Worm (Caenorhabditis elegans) whole organism, L1 larva: Measurements from ENCODE around the gene gsp-2.

Experiments used
- C16A3.4 ChIP-seq: fragments of 150-350 bp; optimal IDR thresholded peaks from 2 replicates; lab custom pipeline; 2014; ENCODE audit warnings: missing biosample characterization, missing genetic modification characterization
- F16B12.6 ChIP-seq: fragments of 150-350 bp; optimal IDR thresholded peaks from 2 replicates; lab custom pipeline; 2014; ENCODE audit warnings: missing biosample characterization, missing genetic modification characterization
- Y116A8C.19 ChIP-seq: sonication (generic microtip); optimal IDR thresholded peaks from 2 replicates; lab custom pipeline; 2016; ENCODE audit warnings: missing compliant biosample characterization, missing genetic modification characterization, borderline replicate concordance
- aha-1 ChIP-seq: fragments of 150-350 bp; optimal IDR thresholded peaks from 2 replicates; lab custom pipeline; 2014; ENCODE audit warnings: missing biosample characterization, missing genetic modification characterization
- ama-1 ChIP-seq: fragments of 150-350 bp; optimal IDR thresholded peaks from 2 replicates; lab custom pipeline; 2014
- blmp-1 ChIP-seq: fragments of 150-350 bp; optimal IDR thresholded peaks from 2 replicates; lab custom pipeline; 2014; ENCODE audit warnings: missing biosample characterization, missing genetic modification characterization
- ces-1 ChIP-seq: fragments of 150-350 bp; optimal IDR thresholded peaks from 2 replicates; lab custom pipeline; 2014; ENCODE audit warnings: missing biosample characterization, missing genetic modification reagents, missing genetic modification characterization
- dpl-1 ChIP-seq, 3 experiments: fragments of 150-350 bp in 2 of 3; sonication (generic microtip) in 1 of 3; optimal IDR thresholded peaks; 2 replicates each; lab custom pipeline; 2014 to 2017; ENCODE audit warnings: missing biosample characterization in 3 of 3, missing genetic modification characterization in 3 of 3, missing genetic modification reagents in 3 of 3
- efl-3 ChIP-seq: fragments of 200-800 bp; sonication (Bioruptor generic); optimal IDR thresholded peaks from 2 replicates; lab custom pipeline; 2018; ENCODE audit warnings: mild to moderate bottlenecking, missing genetic modification characterization, missing compliant biosample characterization
- egl-13 ChIP-seq: sonication (generic microtip); optimal IDR thresholded peaks from 2 replicates; lab custom pipeline; 2016; ENCODE audit warnings: missing genotype, missing genetic modification reagents, missing genetic modification characterization, missing compliant biosample characterization
- elt-3 ChIP-seq, 6 experiments: fragments of 150-350 bp in 1 of 6; sonication (generic microtip); optimal IDR thresholded peaks; 2 replicates each; lab custom pipeline; 2017 to 2018; ENCODE audit warnings: missing biosample characterization in 6 of 6, missing genetic modification characterization in 6 of 6, inconsistent platforms in 1 of 6
- ets-5 ChIP-seq: fragments of 200-800 bp; sonication (Bioruptor generic); IDR thresholded peaks from 2 replicates; pipeline ENCODE4 v1.3.6; 2022; ENCODE audit warnings: missing genetic modification characterization, missing compliant biosample characterization
- fkh-10 ChIP-seq: sonication (generic microtip); optimal IDR thresholded peaks from 2 replicates; lab custom pipeline; 2017; ENCODE audit warnings: missing biosample characterization, missing genetic modification reagents, missing genetic modification characterization
- fkh-4 ChIP-seq: sonication (generic microtip); optimal IDR thresholded peaks from 2 replicates; lab custom pipeline; 2016; ENCODE audit warnings: missing compliant biosample characterization, missing genetic modification characterization, borderline replicate concordance
- fkh-8 ChIP-seq: sonication (generic microtip); optimal IDR thresholded peaks from 2 replicates; lab custom pipeline; 2016; ENCODE audit warnings: mild to moderate bottlenecking, missing genetic modification characterization, missing compliant biosample characterization
- fos-1 ChIP-seq: fragments of 150-350 bp; optimal IDR thresholded peaks from 2 replicates; lab custom pipeline; 2014; ENCODE audit warnings: missing biosample characterization, missing genetic modification characterization
- grh-1 ChIP-seq: fragments of 200-800 bp; sonication (Bioruptor generic); IDR thresholded peaks from 2 replicates; pipeline ENCODE4 v1.3.6; 2022; ENCODE audit warnings: missing genetic modification reagents, missing genetic modification characterization, missing compliant biosample characterization
- hpl-2 ChIP-seq: fragments of 150-350 bp; optimal IDR thresholded peaks from 2 replicates; lab custom pipeline; 2014; ENCODE audit warnings: missing biosample characterization, missing genetic modification reagents, missing genetic modification characterization
- irx-1 ChIP-seq: sonication (generic microtip); optimal IDR thresholded peaks from 2 replicates; lab custom pipeline; 2016; ENCODE audit warnings: missing genetic modification characterization, missing compliant biosample characterization
- lin-13 ChIP-seq: fragments of 150-350 bp; optimal IDR thresholded peaks from 2 replicates; lab custom pipeline; 2014; ENCODE audit warnings: missing biosample characterization, missing genetic modification reagents, missing genetic modification characterization
- lin-14 ChIP-seq: fragments of 200-800 bp; sonication (Bioruptor generic); optimal IDR thresholded peaks from 2 replicates; lab custom pipeline; 2018; ENCODE audit warnings: mild to moderate bottlenecking, missing genetic modification characterization, moderate library complexity, missing compliant biosample characterization
- lin-15B ChIP-seq: fragments of 150-350 bp; sonication (generic microtip); optimal IDR thresholded peaks from 3 replicates; lab custom pipeline; 2014; ENCODE audit warnings: missing biosample characterization, missing genetic modification characterization
- lin-35 ChIP-seq, 2 experiments: fragments of 150-350 bp; optimal IDR thresholded peaks; 2 replicates each; lab custom pipeline; 2014; ENCODE audit warnings: missing biosample characterization in 2 of 2, missing genetic modification characterization in 2 of 2, missing genetic modification reagents in 2 of 2
- lir-3 ChIP-seq: sonication (generic microtip); optimal IDR thresholded peaks from 2 replicates; lab custom pipeline; 2016; ENCODE audit warnings: mild to moderate bottlenecking, missing genetic modification characterization, moderate library complexity, missing compliant biosample characterization; ENCODE audit not compliant: poor library complexity
- lsy-2 ChIP-seq, 2 experiments: fragments of 150-350 bp; optimal IDR thresholded peaks; 2 replicates each; lab custom pipeline; 2014; ENCODE audit warnings: missing biosample characterization in 2 of 2, missing genetic modification characterization in 2 of 2
- mab-9 ChIP-seq: fragments of 200-800 bp; sonication (Bioruptor generic); IDR thresholded peaks from 2 replicates; pipeline ENCODE4 v1.3.6; 2022; ENCODE audit warnings: missing genetic modification reagents, missing genetic modification characterization, missing compliant biosample characterization
- mdl-1 ChIP-seq, 2 experiments: fragments of 150-350 bp; optimal IDR thresholded peaks; 2 replicates each; lab custom pipeline; 2014 to 2017; ENCODE audit warnings: missing biosample characterization in 2 of 2, missing genetic modification characterization in 2 of 2, inconsistent platforms in 1 of 2
- mef-2 ChIP-seq: fragments of 150-350 bp; optimal IDR thresholded peaks from 2 replicates; lab custom pipeline; 2014; ENCODE audit warnings: missing biosample characterization, missing genetic modification characterization
- mep-1 ChIP-seq: fragments of 150-350 bp; optimal IDR thresholded peaks from 2 replicates; lab custom pipeline; 2014; ENCODE audit warnings: missing biosample characterization, missing genetic modification characterization
- nhr-12 ChIP-seq: sonication (generic microtip); optimal IDR thresholded peaks from 2 replicates; lab custom pipeline; 2017; ENCODE audit warnings: missing biosample characterization, missing genetic modification characterization
- nhr-19 ChIP-seq: fragments of 200-800 bp; sonication (Bioruptor generic); conservative IDR thresholded peaks from 2 replicates; pipeline ENCODE4 v1.3.6; 2022; ENCODE audit warnings: missing genetic modification characterization, missing compliant biosample characterization
- nhr-20 ChIP-seq: sonication (generic microtip); optimal IDR thresholded peaks from 2 replicates; lab custom pipeline; 2016; ENCODE audit warnings: mild to moderate bottlenecking, missing genetic modification characterization, missing compliant biosample characterization
- nhr-71 ChIP-seq: sonication (generic microtip); optimal IDR thresholded peaks from 2 replicates; lab custom pipeline; 2016; ENCODE audit warnings: mild to moderate bottlenecking, missing genetic modification characterization, moderate library complexity, missing compliant biosample characterization
- nhr-77 ChIP-seq: fragments of 150-350 bp; optimal IDR thresholded peaks from 2 replicates; lab custom pipeline; 2014; ENCODE audit warnings: missing biosample characterization, missing genetic modification characterization
- nhr-84 ChIP-seq: sonication (generic microtip); optimal IDR thresholded peaks from 2 replicates; lab custom pipeline; 2017; ENCODE audit warnings: missing biosample characterization, missing genetic modification characterization
- nhr-85 ChIP-seq: sonication (generic microtip); peaks from one replicate; lab custom pipeline; 2016; ENCODE audit warnings: missing genetic modification characterization, inconsistent platforms, missing compliant biosample characterization
- nhr-90 ChIP-seq: sonication (generic microtip); optimal IDR thresholded peaks from 2 replicates; lab custom pipeline; 2016; ENCODE audit warnings: mild to moderate bottlenecking, missing genetic modification characterization, missing compliant biosample characterization; ENCODE audit not compliant: poor library complexity
- pag-3 ChIP-seq: sonication (generic microtip); optimal IDR thresholded peaks from 2 replicates; lab custom pipeline; 2017; ENCODE audit warnings: missing genetic modification characterization, mild to moderate bottlenecking, missing compliant biosample characterization, antibody characterized with exemption, borderline replicate concordance; ENCODE audit not compliant: insufficient read depth
- pax-3 ChIP-seq: fragments of 200-800 bp; sonication (Bioruptor generic); optimal IDR thresholded peaks from 2 replicates; lab custom pipeline; 2018; ENCODE audit warnings: mild to moderate bottlenecking, missing genetic modification characterization, moderate library complexity, missing compliant biosample characterization
- snu-23 ChIP-seq: sonication (generic microtip); optimal IDR thresholded peaks from 2 replicates; lab custom pipeline; 2016; ENCODE audit warnings: missing genetic modification characterization, missing compliant biosample characterization
- sptf-1 ChIP-seq: fragments of 150-350 bp; optimal IDR thresholded peaks from 2 replicates; lab custom pipeline; 2014; ENCODE audit warnings: missing biosample characterization, missing genetic modification characterization
- sup-37 ChIP-seq: fragments of 200-800 bp; sonication (Bioruptor generic); optimal IDR thresholded peaks from 2 replicates; lab custom pipeline; 2018; ENCODE audit warnings: mild to moderate bottlenecking, missing genetic modification characterization, missing compliant biosample characterization
- tbx-2 ChIP-seq: sonication (generic microtip); optimal IDR thresholded peaks from 2 replicates; lab custom pipeline; 2016; ENCODE audit warnings: missing genetic modification characterization, missing compliant biosample characterization
- unc-130 ChIP-seq: fragments of 150-350 bp; optimal IDR thresholded peaks from 2 replicates; lab custom pipeline; 2017; ENCODE audit warnings: missing biosample characterization, missing genetic modification characterization, inconsistent platforms
- unc-62 ChIP-seq: fragments of 150-350 bp; optimal IDR thresholded peaks from 2 replicates; lab custom pipeline; 2014; ENCODE audit warnings: missing biosample characterization, missing genetic modification reagents, missing genetic modification characterization
- unc-86 ChIP-seq: sonication (generic microtip); optimal IDR thresholded peaks from 2 replicates; lab custom pipeline; 2016; ENCODE audit warnings: missing genetic modification characterization, missing compliant biosample characterization
- unc-98 ChIP-seq: fragments of 200-800 bp; sonication (Bioruptor generic); IDR thresholded peaks from 2 replicates; pipeline ENCODE4 v1.3.6; 2022; ENCODE audit warnings: missing genetic modification characterization, missing compliant biosample characterization
- zag-1 ChIP-seq: fragments of 150-350 bp; optimal IDR thresholded peaks from 2 replicates; lab custom pipeline; 2014; ENCODE audit warnings: missing biosample characterization, missing genetic modification characterization
- ztf-11 ChIP-seq, 2 experiments: sonication (generic microtip); optimal IDR thresholded peaks; 2 replicates each; lab custom pipeline; 2016 to 2017; ENCODE audit warnings: missing genetic modification characterization in 2 of 2, missing biosample characterization in 1 of 2, missing compliant biosample characterization in 1 of 2
- ztf-4 ChIP-seq: fragments of 150-350 bp; optimal IDR thresholded peaks from 2 replicates; lab custom pipeline; 2014; ENCODE audit warnings: missing biosample characterization, missing genetic modification characterization

gsp-2 gene

DNA sequence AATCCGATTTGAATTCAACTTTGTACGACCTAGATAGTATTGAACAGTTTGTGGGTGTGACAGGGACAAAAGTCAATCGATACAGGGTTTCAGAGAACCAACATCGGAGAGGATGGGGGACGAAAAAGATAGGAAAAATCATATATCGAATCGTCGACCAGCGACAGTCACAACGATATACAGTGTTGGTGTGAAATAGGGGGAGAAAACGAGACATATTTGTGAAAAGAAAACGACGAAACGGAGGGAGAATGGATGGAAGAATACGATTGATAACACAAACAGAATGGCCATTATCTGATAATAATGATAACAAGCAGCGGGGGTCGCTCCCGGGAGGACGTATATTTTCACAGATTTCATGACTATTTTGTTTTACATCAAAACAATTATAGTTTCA lies 39.0 kb downstream of the gsp-2 start (continued):
- TF ChIP-seq fkh-10 (no peak), sup-37 (GFP tag; lab: Kevin White, UChicago) (no peak), tbx-2 (peak; percentile 1), lin-35 (GFP tag; optimal IDR thresholded peaks at IDR 0.05; lab: Kevin White, UChicago) (peak in 1 of 2 experiments; percentile 58), grh-1 (GFP tag; lab: Robert Waterston, UW) (0 out of 2 replicates have a peak, but pooled peaks have one; percentile 9), unc-98 (no peak), mef-2 (tag; lab: Kevin White, UChicago) (no peak), dpl-1 (GFP tag; optimal IDR thresholded peaks at IDR 0.05; lab: Kevin White, UChicago) (peak in 1 of 3 experiments; percentile 15), nhr-90 (tag; lab: Kevin White, UChicago) (peak; percentile 39), nhr-71 (tag; lab: Kevin White, UChicago) (peak; percentile 52), ztf-4 (no peak)

DNA sequence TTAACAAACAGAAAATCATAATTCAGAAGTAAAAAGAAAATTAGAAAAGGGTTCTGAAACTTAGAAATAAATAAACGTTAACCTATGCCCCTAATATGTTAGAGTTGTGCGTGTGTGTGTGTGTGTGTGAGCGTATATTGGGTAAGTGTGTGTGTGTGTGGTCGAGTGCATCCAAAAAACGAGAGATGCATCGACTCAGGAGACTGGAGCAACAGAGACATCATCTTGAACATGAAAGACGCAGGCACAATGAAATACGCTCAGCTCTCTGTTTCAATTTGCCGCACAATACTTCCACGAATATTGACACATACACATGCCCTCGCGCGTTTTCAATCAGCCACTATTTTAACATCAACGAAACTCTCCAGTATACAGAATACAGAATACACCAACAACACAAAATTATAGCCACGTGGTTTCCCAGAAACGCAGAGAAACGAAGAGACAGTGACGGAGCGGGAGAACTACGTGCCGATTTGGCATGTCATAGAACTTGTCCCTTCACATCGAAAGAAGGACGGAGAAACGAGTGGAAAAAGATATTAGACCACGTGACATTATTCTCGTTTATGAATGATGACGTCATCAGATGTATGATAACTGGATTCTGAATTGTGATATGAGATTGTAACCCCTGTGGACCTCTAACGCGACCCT lies 39.9 kb downstream of the gsp-2 start:
- peak; percentile 87 for TF ChIP-seq ztf-4
- TF ChIP-seq blmp-1 (tag; lab: Kevin White, UChicago), result peak; percentile 89
- TF ChIP-seq ztf-11 (tag; optimal IDR thresholded peaks at IDR 0.05; lab: Kevin White, UChicago), result no peak
- TF ChIP-seq ama-1 (lab: Kevin White, UChicago), result no peak
- TF ChIP-seq Y116A8C.19 (tag; lab: Kevin White, UChicago), result no peak
- no peak for TF ChIP-seq egl-13 (tag; lab: Kevin White, UChicago)
- TF ChIP-seq elt-3 (tag; optimal IDR thresholded peaks at IDR 0.05; lab: Kevin White, UChicago), result peak in 5 of 6 experiments; percentile 14 to 91 (median 53)
- peak; percentile 64 for TF ChIP-seq irx-1 (tag; lab: Kevin White, UChicago)
- TF ChIP-seq nhr-19 (GFP tag; lab: Robert Waterston, UW), result peak; percentile 73
- TF ChIP-seq lsy-2 (tag; optimal IDR thresholded peaks at IDR 0.05; lab: Kevin White, UChicago), result peak; percentile 55 to 64
- TF ChIP-seq nhr-12, result no peak
- TF ChIP-seq F16B12.6 (tag; lab: Kevin White, UChicago), result peak; percentile 27
- TF ChIP-seq snu-23 (GFP tag; lab: Kevin White, UChicago), result peak; percentile 96
- TF ChIP-seq nhr-84 (tag; lab: Kevin White, UChicago), result no peak
- TF ChIP-seq nhr-20 (tag; lab: Kevin White, UChicago), result peak; percentile 95
- no peak for TF ChIP-seq pag-3 (tag; lab: Kevin White, UChicago)
- TF ChIP-seq zag-1 (tag; lab: Kevin White, UChicago), result no peak
- no peak for TF ChIP-seq ces-1
- no peak for TF ChIP-seq efl-3 (GFP tag; lab: Kevin White, UChicago)
- TF ChIP-seq unc-86 (tag; lab: Kevin White, UChicago), result no peak
- peak in 1 of 2 experiments; percentile 98 for TF ChIP-seq mdl-1 (tag; optimal IDR thresholded peaks at IDR 0.05; lab: Kevin White, UChicago)
- TF ChIP-seq lin-15B (tag; lab: Kevin White, UChicago), result no peak
- peak; percentile 98 for TF ChIP-seq nhr-85 (tag; lab: Kevin White, UChicago)
- peak; percentile 38 for TF ChIP-seq lin-13 (GFP tag; lab: Kevin White, UChicago)
- TF ChIP-seq unc-130 (tag; lab: Kevin White, UChicago), result peak; percentile 17
- peak; percentile 4 for TF ChIP-seq nhr-77
- TF ChIP-seq lin-14 (GFP tag; lab: Kevin White, UChicago), result peak; percentile 90
- peak; percentile 31 for TF ChIP-seq hpl-2 (GFP tag; lab: Kevin White, UChicago)
- no peak for TF ChIP-seq unc-62 (GFP tag; lab: Kevin White, UChicago)
- TF ChIP-seq lin-35 (GFP tag; optimal IDR thresholded peaks at IDR 0.05; lab: Kevin White, UChicago), result peak; percentile 36 to 85
- TF ChIP-seq mep-1 (tag; lab: Kevin White, UChicago), result peak; percentile 90
- TF ChIP-seq C16A3.4 (tag; lab: Kevin White, UChicago), result peak; percentile 63
- TF ChIP-seq fkh-4 (tag; lab: Kevin White, UChicago), result no peak
- no peak for TF ChIP-seq ets-5 (GFP tag; lab: Robert Waterston, UW)
- no peak for TF ChIP-seq mab-9 (GFP tag; lab: Robert Waterston, UW)
- no peak for TF ChIP-seq mef-2 (tag; lab: Kevin White, UChicago)
- no peak for TF ChIP-seq fos-1 (tag; lab: Kevin White, UChicago)
- no peak for TF ChIP-seq pax-3 (tag; lab: Kevin White, UChicago)
- no peak for TF ChIP-seq sptf-1 (tag; lab: Kevin White, UChicago)
- TF ChIP-seq aha-1, result no peak
- TF ChIP-seq lir-3 (tag; lab: Kevin White, UChicago), result peak; percentile 52
- TF ChIP-seq fkh-8 (tag; lab: Kevin White, UChicago), result peak; percentile 40
